Worm (Caenorhabditis elegans) whole organism, young adult: ENCODE measurements around the gene C26B9.5.

Experiments used
- B0261.1 ChIP-seq: sonication (generic microtip); optimal IDR thresholded peaks from 2 replicates; lab custom pipeline; 2016; ENCODE audit warnings: mild to moderate bottlenecking, missing genetic modification characterization, moderate library complexity, missing compliant biosample characterization
- D2030.7 ChIP-seq: fragments of 200-800 bp; sonication (Bioruptor generic); IDR thresholded peaks from 2 replicates; pipeline ENCODE4 v1.3.6; 2022; ENCODE audit warnings: missing genetic modification reagents, missing genetic modification characterization, missing compliant biosample characterization
- F10E7.11 ChIP-seq: sonication (generic microtip); optimal IDR thresholded peaks from 2 replicates; lab custom pipeline; 2017; ENCODE audit warnings: mild to moderate bottlenecking, missing genetic modification characterization, moderate library complexity, missing compliant biosample characterization
- F33H1.4 ChIP-seq: fragments of 200-800 bp; sonication (Bioruptor generic); IDR thresholded peaks from 2 replicates; pipeline ENCODE4 v1.3.6; 2022; ENCODE audit warnings: missing genetic modification reagents, missing genetic modification characterization, missing compliant biosample characterization
- F39B2.1 ChIP-seq: fragments of 200-800 bp; sonication (Bioruptor generic); IDR thresholded peaks from 2 replicates; pipeline ENCODE4 v1.3.6; 2022; ENCODE audit warnings: missing genetic modification reagents, missing genetic modification characterization, missing compliant biosample characterization
- F49E8.2 ChIP-seq: sonication (generic microtip); optimal IDR thresholded peaks from 3 replicates; lab custom pipeline; 2017; ENCODE audit warnings: missing genetic modification characterization, mild to moderate bottlenecking, missing compliant biosample characterization, antibody characterized with exemption, moderate library complexity; ENCODE audit not compliant: insufficient read depth
- F57C9.4 ChIP-seq: sonication (generic microtip); optimal IDR thresholded peaks from 2 replicates; lab custom pipeline; 2017; ENCODE audit warnings: mild to moderate bottlenecking, missing genetic modification characterization, missing compliant biosample characterization
- K12H6.12 ChIP-seq: fragments of 200-800 bp; sonication (Bioruptor generic); optimal IDR thresholded peaks from 2 replicates; lab custom pipeline; 2018; ENCODE audit warnings: mild to moderate bottlenecking, missing genetic modification characterization, missing compliant biosample characterization
- Y53F4B.3 ChIP-seq: fragments of 200-800 bp; sonication (Bioruptor generic); IDR thresholded peaks from 2 replicates; pipeline ENCODE4 v1.3.6; 2022; ENCODE audit warnings: missing genetic modification reagents, missing genetic modification characterization, missing compliant biosample characterization
- ama-1 ChIP-seq, 3 experiments: fragments of 150-350 bp in 1 of 3; sonication (generic microtip) in 2 of 3; optimal IDR thresholded peaks; 2 replicates each; lab custom pipeline; 2014 to 2018; ENCODE audit warnings: missing biosample characterization in 2 of 3, missing genetic modification characterization in 2 of 3, missing genetic modification reagents in 2 of 3
- attf-5 ChIP-seq: fragments of 200-800 bp; sonication (Bioruptor generic); optimal IDR thresholded peaks from 2 replicates; lab custom pipeline; 2018; ENCODE audit warnings: mild to moderate bottlenecking, missing genetic modification characterization, missing compliant biosample characterization
- bed-2 ChIP-seq: fragments of 200-800 bp; sonication (Bioruptor generic); IDR thresholded peaks from 2 replicates; pipeline ENCODE4 v1.3.6; 2022; ENCODE audit warnings: missing genetic modification reagents, missing genetic modification characterization, missing compliant biosample characterization
- chd-7 ChIP-seq: sonication (generic microtip); optimal IDR thresholded peaks from 2 replicates; lab custom pipeline; 2016; ENCODE audit warnings: mild to moderate bottlenecking, missing genetic modification characterization, moderate library complexity, missing compliant biosample characterization
- dpff-1 ChIP-seq: sonication (generic microtip); optimal IDR thresholded peaks from 2 replicates; lab custom pipeline; 2017; ENCODE audit warnings: mild to moderate bottlenecking, missing genetic modification characterization, missing compliant biosample characterization
- dpl-1 ChIP-seq: fragments of 150-350 bp; optimal IDR thresholded peaks from 2 replicates; lab custom pipeline; 2014; ENCODE audit warnings: missing biosample characterization, missing genetic modification reagents, missing genetic modification characterization
- efl-1 ChIP-seq: fragments of 150-350 bp; optimal IDR thresholded peaks from 2 replicates; lab custom pipeline; 2014; ENCODE audit warnings: missing biosample characterization, missing genetic modification reagents, missing genetic modification characterization
- egl-44 ChIP-seq: fragments of 200-800 bp; sonication (Bioruptor generic); IDR thresholded peaks from 2 replicates; pipeline ENCODE4 v1.3.6; 2022; ENCODE audit warnings: missing genetic modification reagents, missing genetic modification characterization, missing compliant biosample characterization
- hrde-1 ChIP-seq: sonication (generic microtip); optimal IDR thresholded peaks from 2 replicates; lab custom pipeline; 2016; ENCODE audit warnings: missing genetic modification characterization, mild to moderate bottlenecking, missing compliant biosample characterization, moderate library complexity, missing genotype, missing genetic modification reagents, borderline replicate concordance
- hsf-1 ChIP-seq: fragments of 200-800 bp; sonication (Bioruptor generic); IDR thresholded peaks from 2 replicates; pipeline ENCODE4 v1.3.6; 2022; ENCODE audit warnings: missing genetic modification reagents, missing genetic modification characterization, missing compliant biosample characterization
- let-526 ChIP-seq: fragments of 200-800 bp; sonication (Bioruptor generic); IDR thresholded peaks from 2 replicates; pipeline ENCODE4 v1.3.6; 2022; ENCODE audit warnings: missing genetic modification reagents, missing genetic modification characterization, missing compliant biosample characterization
- lin-54 ChIP-seq: fragments of 200-800 bp; sonication (Bioruptor generic); optimal IDR thresholded peaks from 2 replicates; lab custom pipeline; 2018; ENCODE audit warnings: mild to moderate bottlenecking, missing genetic modification characterization, missing compliant biosample characterization
- madf-10 ChIP-seq: sonication (generic microtip); optimal IDR thresholded peaks from 2 replicates; lab custom pipeline; 2016; ENCODE audit warnings: mild to moderate bottlenecking, missing genetic modification characterization, missing compliant biosample characterization
- madf-3 ChIP-seq: fragments of 200-800 bp; sonication (Bioruptor generic); IDR thresholded peaks from 2 replicates; pipeline ENCODE4 v1.3.6; 2022; ENCODE audit warnings: missing genetic modification reagents, missing genetic modification characterization, missing compliant biosample characterization
- madf-6 ChIP-seq: fragments of 200-800 bp; sonication (Bioruptor generic); IDR thresholded peaks from 2 replicates; pipeline ENCODE4 v1.3.6; 2022; ENCODE audit warnings: missing genetic modification reagents, missing genetic modification characterization, missing compliant biosample characterization
- mcd-1 ChIP-seq: fragments of 200-800 bp; sonication (Bioruptor generic); IDR thresholded peaks from 2 replicates; pipeline ENCODE4 v1.3.6; 2022; ENCODE audit warnings: missing genetic modification reagents, missing genetic modification characterization, missing compliant biosample characterization
- mel-28 ChIP-seq: sonication (generic microtip); optimal IDR thresholded peaks from 2 replicates; lab custom pipeline; 2016; ENCODE audit warnings: borderline replicate concordance, mild to moderate bottlenecking, missing genetic modification characterization, missing compliant biosample characterization
- mes-4 ChIP-seq: sonication (generic microtip); optimal IDR thresholded peaks from 2 replicates; lab custom pipeline; 2016; ENCODE audit warnings: missing genotype, missing genetic modification characterization, missing compliant biosample characterization
- nfya-1 ChIP-seq: sonication (generic microtip); optimal IDR thresholded peaks from 2 replicates; lab custom pipeline; 2017; ENCODE audit warnings: antibody characterized with exemption, missing compliant biosample characterization, missing genetic modification characterization, borderline replicate concordance; ENCODE audit not compliant: insufficient read depth
- nhr-27 ChIP-seq: fragments of 200-800 bp; sonication (Bioruptor generic); optimal IDR thresholded peaks from 2 replicates; lab custom pipeline; 2018; ENCODE audit warnings: mild to moderate bottlenecking, missing genetic modification characterization, moderate library complexity, missing compliant biosample characterization
- nhr-80 ChIP-seq: sonication (generic microtip); optimal IDR thresholded peaks from 2 replicates; lab custom pipeline; 2016; ENCODE audit warnings: missing genetic modification characterization, missing compliant biosample characterization
- rcor-1 ChIP-seq: fragments of 200-800 bp; sonication (Bioruptor generic); IDR thresholded peaks from 2 replicates; pipeline ENCODE4 v1.3.6; 2022; ENCODE audit warnings: missing genetic modification reagents, missing genetic modification characterization, missing compliant biosample characterization
- rec-8 ChIP-seq, 2 experiments: sonication (generic microtip); optimal IDR thresholded peaks; 2 replicates each; lab custom pipeline; 2016; ENCODE audit warnings: mild to moderate bottlenecking in 2 of 2, missing genetic modification characterization in 2 of 2, missing genetic modification reagents in 2 of 2, missing genotype in 2 of 2, missing biosample characterization in 1 of 2, missing compliant biosample characterization in 1 of 2, moderate library complexity in 1 of 2
- rpc-1 ChIP-seq, 2 experiments: fragments of 150-350 bp in 1 of 2; sonication (generic microtip) in 1 of 2; optimal IDR thresholded peaks; 2 replicates each; lab custom pipeline; 2014 to 2018; ENCODE audit warnings: missing biosample characterization in 1 of 2, missing genetic modification characterization in 1 of 2, missing genetic modification reagents in 1 of 2, missing genotype in 1 of 2
- snpc-3.4 ChIP-seq: sonication (generic microtip); optimal IDR thresholded peaks from 2 replicates; lab custom pipeline; 2017; ENCODE audit warnings: missing genetic modification characterization, mild to moderate bottlenecking, missing compliant biosample characterization, antibody characterized with exemption, moderate library complexity, missing genotype, missing genetic modification reagents
- snpc-4 ChIP-seq, 5 experiments: fragments of 150-350 bp in 1 of 5; sonication (generic microtip) in 4 of 5; optimal IDR thresholded peaks; 2 replicates each; lab custom pipeline; 2014 to 2018; ENCODE audit warnings: missing genetic modification characterization in 5 of 5, missing biosample characterization in 3 of 5, antibody characterized with exemption in 2 of 5, mild to moderate bottlenecking in 2 of 5, missing compliant biosample characterization in 2 of 5, missing genotype in 2 of 5, moderate library complexity in 2 of 5, missing genetic modification reagents in 1 of 5
- tlf-1 ChIP-seq: fragments of 200-800 bp; sonication (Bioruptor generic); optimal IDR thresholded peaks from 2 replicates; lab custom pipeline; 2018; ENCODE audit warnings: mild to moderate bottlenecking, missing genetic modification characterization, missing compliant biosample characterization
- zim-3 ChIP-seq: sonication (generic microtip); optimal IDR thresholded peaks from 2 replicates; lab custom pipeline; 2017; ENCODE audit warnings: mild to moderate bottlenecking, missing genetic modification characterization, moderate library complexity, missing compliant biosample characterization
- ztf-22 ChIP-seq: fragments of 200-800 bp; sonication (Bioruptor generic); optimal IDR thresholded peaks from 2 replicates; lab custom pipeline; 2018; ENCODE audit warnings: mild to moderate bottlenecking, missing genetic modification characterization, moderate library complexity, missing compliant biosample characterization
- ztf-25 ChIP-seq: fragments of 200-800 bp; sonication (Bioruptor generic); IDR thresholded peaks from 2 replicates; pipeline ENCODE4 v1.3.6; 2022; ENCODE audit warnings: missing genetic modification reagents, missing genetic modification characterization, missing compliant biosample characterization
- ztf-26 ChIP-seq: sonication (generic microtip); optimal IDR thresholded peaks from 2 replicates; lab custom pipeline; 2017; ENCODE audit warnings: missing genetic modification characterization, missing compliant biosample characterization
- ztf-3 ChIP-seq: fragments of 200-800 bp; sonication (Bioruptor generic); optimal IDR thresholded peaks from 2 replicates; lab custom pipeline; 2018; ENCODE audit warnings: mild to moderate bottlenecking, missing genetic modification characterization, missing compliant biosample characterization

The C26B9.5 gene

ce11 chrX:5319214-5319838, 10.0 kb upstream of the C26B9.5 start (continued):
- TF ChIP-seq B0261.1 (tag; lab: Kevin White, UChicago) (peak; percentile 93), rec-8 (tag; optimal IDR thresholded peaks at IDR 0.05; lab: Kevin White, UChicago) (peak; percentile 42 to 63), F39B2.1 (GFP tag; lab: Robert Waterston, UW) (no peak), rpc-1 (optimal IDR thresholded peaks at IDR 0.05; lab: Kevin White, UChicago) (peak; percentile 96), rpc-1 (tag; optimal IDR thresholded peaks at IDR 0.05; lab: Kevin White, UChicago) (peak; percentile 87), chd-7 (tag; lab: Kevin White, UChicago) (no peak), hsf-1 (no peak), efl-1 (GFP tag; lab: Kevin White, UChicago) (no peak), snpc-3.4 (peak; percentile 86), let-526 (GFP tag; lab: Robert Waterston, UW) (no peak), lin-54 (no peak), madf-10 (tag; lab: Kevin White, UChicago) (peak; percentile 56), F49E8.2 (tag; lab: Kevin White, UChicago) (no peak), mel-28 (no peak), F33H1.4 (GFP tag; lab: Robert Waterston, UW) (0 out of 2 replicates have a peak, but pooled peaks have one; percentile 26), zim-3 (peak; percentile 81), hrde-1 (no peak), F57C9.4 (tag; lab: Kevin White, UChicago) (no peak), nhr-27 (no peak), attf-5 (GFP tag; lab: Kevin White, UChicago) (peak; percentile 17), Y53F4B.3 (no peak), F10E7.11 (tag; lab: Kevin White, UChicago) (peak; percentile 34), tlf-1 (GFP tag; lab: Kevin White, UChicago) (no peak), bed-2 (GFP tag; lab: Robert Waterston, UW) (no peak), dpl-1 (GFP tag; lab: Kevin White, UChicago) (peak; percentile 4), ztf-26 (tag; lab: Kevin White, UChicago) (peak; percentile 22), madf-6 (GFP tag; lab: Robert Waterston, UW) (no peak), ztf-3 (GFP tag; lab: Kevin White, UChicago) (no peak), nhr-80 (peak; percentile 23), dpff-1 (tag; lab: Kevin White, UChicago) (no peak), madf-3 (GFP tag; lab: Robert Waterston, UW) (0 out of 2 replicates have a peak, but pooled peaks have one; percentile 22), K12H6.12 (tag; lab: Kevin White, UChicago) (peak; percentile 14)

- TF ChIP-seq rcor-1 (GFP tag; lab: Robert Waterston, UW) = no peak
- TF ChIP-seq D2030.7 (GFP tag; lab: Robert Waterston, UW) = no peak
- TF ChIP-seq ztf-25 (GFP tag; lab: Robert Waterston, UW) = no peak
- no peak for TF ChIP-seq rec-8 (tag; optimal IDR thresholded peaks at IDR 0.05; lab: Kevin White, UChicago)
- TF ChIP-seq mes-4 = no peak
Measured at ce11 chrX:5321563-5321962, 7.7 kb upstream of the C26B9.5 start.

- TF ChIP-seq egl-44 (GFP tag; lab: Robert Waterston, UW) (no peak), ama-1 (optimal IDR thresholded peaks at IDR 0.05; lab: Kevin White, UChicago) (no peak), ama-1 (GFP tag; optimal IDR thresholded peaks at IDR 0.05; lab: Kevin White, UChicago) (no peak), mcd-1 (GFP tag; lab: Robert Waterston, UW) (no peak), nfya-1 (tag; lab: Kevin White, UChicago) (no peak), snpc-4 (GFP tag; optimal IDR thresholded peaks at IDR 0.05; lab: Kevin White, UChicago) (no peak), snpc-4 (tag; optimal IDR thresholded peaks at IDR 0.05; lab: Kevin White, UChicago) (no peak), F33H1.4 (GFP tag; lab: Robert Waterston, UW) (no peak), ztf-22 (no peak)
Measured at ce11 chrX:5323287-5323686, 6.0 kb upstream of the C26B9.5 start, which contains the start of gene sto-2. sto-2 (minus strand) TSS chrX:5323387.
